Worm (Caenorhabditis elegans) whole organism, L4/young adult: ENCODE measurements around the gene pfkb-1.2.

Source experiments
- W03F9.2 ChIP-seq: fragments of 150-350 bp; optimal IDR thresholded peaks from 2 replicates; lab custom pipeline; 2014; ENCODE audit warnings: missing biosample characterization, missing genetic modification characterization
- dao-5 ChIP-seq: sonication (generic microtip); optimal IDR thresholded peaks from 2 replicates; lab custom pipeline; 2016; ENCODE audit warnings: missing genotype, missing genetic modification characterization, moderate library complexity, missing compliant biosample characterization
- him-1 ChIP-seq: sonication (generic microtip); optimal IDR thresholded peaks from 2 replicates; lab custom pipeline; 2016; ENCODE audit warnings: missing genotype, missing genetic modification reagents, missing genetic modification characterization, missing compliant biosample characterization

- TF ChIP-seq him-1 (tag; lab: Kevin White, UChicago) = no peak
- no peak for TF ChIP-seq W03F9.2 (tag; lab: Kevin White, UChicago)
- TF ChIP-seq dao-5 = no peak
These were observed 2.4 kb downstream of the pfkb-1.2 start for ce11 chrIV:5944172-5944571.
